Fruit fly (Drosophila melanogaster): ENCODE data around the gene B4.

The B4 gene

dm6 chr2L:13548786-13549780 lies at the start of gene B4:
TSS of gene B4 (minus strand) at chr2L:13549328.
- TF ChIP-seq CG9948 (tag; optimal IDR thresholded peaks at IDR 0.05): peak; percentile 20
- TF ChIP-seq Pif1B (GFP tag; optimal IDR thresholded peaks at IDR 0.05): no peak
- TF ChIP-seq CG15710 (tag; optimal IDR thresholded peaks at IDR 0.05): peak; percentile 61
- peak; percentile 74 for TF ChIP-seq D1 (tag; optimal IDR thresholded peaks at IDR 0.05)
- TF ChIP-seq CG4496 (GFP tag; IDR thresholded peaks at IDR 0.05): peak; percentile 35
- TF ChIP-seq CG12605 (GFP tag; IDR thresholded peaks at IDR 0.05): peak; percentile 40; the same call in 1 of the 2 replicates
- peak; percentile 44 for TF ChIP-seq CG34367 (tag; optimal IDR thresholded peaks at IDR 0.05)
- TF ChIP-seq EcR (GFP tag; optimal IDR thresholded peaks at IDR 0.05): peak; percentile 38
- TF ChIP-seq CG17806 (tag; optimal IDR thresholded peaks at IDR 0.05): peak; percentile 27
- TF ChIP-seq CG32121 (GFP tag; IDR thresholded peaks at IDR 0.05): peak; percentile 61
- TF ChIP-seq Snoo (tag; optimal IDR thresholded peaks at IDR 0.05): peak; percentile 16
- TF ChIP-seq Pif1A (GFP tag; optimal IDR thresholded peaks at IDR 0.05): peak; percentile 53
- TF ChIP-seq CG14655 (GFP tag; optimal IDR thresholded peaks at IDR 0.05): peak; percentile 59
- peak; percentile 46 for TF ChIP-seq CG13204 (GFP tag; optimal IDR thresholded peaks at IDR 0.05)
- TF ChIP-seq CG10348 (GFP tag; IDR thresholded peaks at IDR 0.05): no peak
- TF ChIP-seq CG8159 (tag; optimal IDR thresholded peaks at IDR 0.05): peak; percentile 27
- no peak; the same call in 2 of the 3 replicates for TF ChIP-seq fd96Ca (GFP tag; IDR thresholded peaks at IDR 0.05)
- peak; percentile 72 for TF ChIP-seq gl (tag; optimal IDR thresholded peaks at IDR 0.05)
- TF ChIP-seq Ets98B (GFP tag; IDR thresholded peaks at IDR 0.05): peak; percentile 64; the same call in 1 of the 2 replicates
- TF ChIP-seq rn (GFP tag; IDR thresholded peaks at IDR 0.05): no peak
- peak; percentile 43 for TF ChIP-seq CG8301 (tag; optimal IDR thresholded peaks at IDR 0.05)

- TF ChIP-seq Ets98B (GFP tag; IDR thresholded peaks at IDR 0.05) (no peak), Snoo (tag; optimal IDR thresholded peaks at IDR 0.05) (no peak), CG8301 (tag; optimal IDR thresholded peaks at IDR 0.05) (no peak), rn (GFP tag; IDR thresholded peaks at IDR 0.05) (no peak), Pif1A (GFP tag; optimal IDR thresholded peaks at IDR 0.05) (no peak)
Observed at dm6 chr2L:13597136-13597615, 48.0 kb upstream of the B4 start, which contains the start of gene CG9254. TSS of gene CG9254 (minus strand) at chr2L:13597186.

dm6 chr2L:13591393-13591792 lies 42.3 kb upstream of the B4 start:
- no peak for TF ChIP-seq CG13204 (GFP tag; optimal IDR thresholded peaks at IDR 0.05)
- TF ChIP-seq Pif1A (GFP tag; optimal IDR thresholded peaks at IDR 0.05): no peak
- no peak for TF ChIP-seq CG4496 (GFP tag; IDR thresholded peaks at IDR 0.05)
- TF ChIP-seq CG34367 (tag; optimal IDR thresholded peaks at IDR 0.05): no peak
- no peak for TF ChIP-seq CG8159 (tag; optimal IDR thresholded peaks at IDR 0.05)
- no peak for TF ChIP-seq CG15710 (tag; optimal IDR thresholded peaks at IDR 0.05)
- no peak for TF ChIP-seq CG9948 (tag; optimal IDR thresholded peaks at IDR 0.05)
- no peak for TF ChIP-seq CG12605 (GFP tag; IDR thresholded peaks at IDR 0.05)
- no peak for TF ChIP-seq CG32121 (GFP tag; IDR thresholded peaks at IDR 0.05)
- TF ChIP-seq CG14655 (GFP tag; optimal IDR thresholded peaks at IDR 0.05): no peak

- TF ChIP-seq CG4496 (GFP tag; IDR thresholded peaks at IDR 0.05) (0 out of 3 replicates have a peak, but pooled peaks have one; percentile 43), rn (GFP tag; IDR thresholded peaks at IDR 0.05) (no peak)
Observed at dm6 chr2L:13586655-13587054, 37.5 kb upstream of the B4 start.

- TF ChIP-seq fd96Ca (GFP tag; IDR thresholded peaks at IDR 0.05): peak; percentile 50; the same call in 1 of the 3 replicates
- peak; percentile 80 for TF ChIP-seq CG8159 (tag; optimal IDR thresholded peaks at IDR 0.05)
- peak; percentile 77 for TF ChIP-seq CG14655 (GFP tag; optimal IDR thresholded peaks at IDR 0.05)
- peak; percentile 28 for TF ChIP-seq Snoo (tag; optimal IDR thresholded peaks at IDR 0.05)
- no peak for TF ChIP-seq CG13204 (GFP tag; optimal IDR thresholded peaks at IDR 0.05)
- no peak for TF ChIP-seq CG10348 (GFP tag; IDR thresholded peaks at IDR 0.05)
- TF ChIP-seq CG8301 (tag; optimal IDR thresholded peaks at IDR 0.05): peak; percentile 57
- TF ChIP-seq CG34367 (tag; optimal IDR thresholded peaks at IDR 0.05): peak; percentile 32
- peak; percentile 41 for TF ChIP-seq gl (tag; optimal IDR thresholded peaks at IDR 0.05)
- TF ChIP-seq EcR (GFP tag; optimal IDR thresholded peaks at IDR 0.05): no peak
- peak; percentile 74 for TF ChIP-seq D1 (tag; optimal IDR thresholded peaks at IDR 0.05)
- TF ChIP-seq Ets98B (GFP tag; IDR thresholded peaks at IDR 0.05): peak; percentile 43
- peak; percentile 73 for TF ChIP-seq CG9948 (tag; optimal IDR thresholded peaks at IDR 0.05)
- peak; percentile 60 for TF ChIP-seq CG17806 (tag; optimal IDR thresholded peaks at IDR 0.05)
- 0 out of 2 replicates have a peak, but pooled peaks have one; percentile 7 for TF ChIP-seq rn (GFP tag; IDR thresholded peaks at IDR 0.05)
- TF ChIP-seq CG32121 (GFP tag; IDR thresholded peaks at IDR 0.05): no peak; the same call in 1 of the 2 replicates
- TF ChIP-seq Pif1B (GFP tag; optimal IDR thresholded peaks at IDR 0.05): peak; percentile 60
- peak; percentile 65 for TF ChIP-seq CG4496 (GFP tag; IDR thresholded peaks at IDR 0.05)
- peak; percentile 69 for TF ChIP-seq CG15710 (tag; optimal IDR thresholded peaks at IDR 0.05)
- peak; percentile 14 for TF ChIP-seq Pif1A (GFP tag; optimal IDR thresholded peaks at IDR 0.05)
Observed at dm6 chr2L:13571791-13572451, 22.8 kb upstream of the B4 start.

Data from whole organism, pupa.